Fruit fly (Drosophila melanogaster) whole organism, wandering third instar larva: ENCODE results near the gene CG1486.

Experiments
- Abd-B ChIP-seq: fragments of >200 bp; optimal IDR thresholded peaks from 2 replicates; lab custom pipeline; 2017; ENCODE audit warnings: missing biosample characterization, missing genetic modification characterization
- CG32264 ChIP-seq: fragments of 200-800 bp; sonication (Bioruptor generic); optimal IDR thresholded peaks from 2 replicates; lab custom pipeline; 2016; ENCODE audit warnings: missing biosample characterization, missing genetic modification characterization
- CG9705 ChIP-seq: fragments of 200-800 bp; sonication (Bioruptor generic); optimal IDR thresholded peaks from 2 replicates; lab custom pipeline; 2018; ENCODE audit warnings: missing biosample characterization, mild to moderate bottlenecking, missing genetic modification characterization
- CrebA ChIP-seq: fragments of 200-800 bp; sonication (Bioruptor generic); optimal IDR thresholded peaks from 2 replicates; lab custom pipeline; 2016; ENCODE audit warnings: missing biosample characterization, mild to moderate bottlenecking, missing genetic modification characterization, borderline replicate concordance
- Dif ChIP-seq: fragments of 200-275, 200-300 bp; sonication (Bioruptor generic); optimal IDR thresholded peaks from 2 replicates; lab custom pipeline; 2018; ENCODE audit warnings: missing biosample characterization, missing genetic modification characterization; ENCODE audit not compliant: partially characterized antibody
- GATAd ChIP-seq: sonication (Bioruptor generic); optimal IDR thresholded peaks from 2 replicates; lab custom pipeline; 2016; ENCODE audit warnings: missing biosample characterization, missing genetic modification characterization
- HLH106 ChIP-seq: fragments of 200-800 bp; optimal IDR thresholded peaks from 3 replicates; lab custom pipeline; 2019; ENCODE audit warnings: missing biosample characterization, mild to moderate bottlenecking, missing genetic modification characterization, moderate library complexity
- Hnf4 ChIP-seq: fragments of 200-800 bp; sonication (Bioruptor generic); optimal IDR thresholded peaks from 2 replicates; lab custom pipeline; 2016; ENCODE audit warnings: missing biosample characterization, mild to moderate bottlenecking, missing genetic modification characterization
- Hr83 ChIP-seq: fragments of 200-300 bp; sonication (Bioruptor generic); optimal IDR thresholded peaks from 2 replicates; lab custom pipeline; 2016; ENCODE audit warnings: missing biosample characterization, mild to moderate bottlenecking, missing genetic modification characterization, moderate library complexity; ENCODE audit not compliant: poor library complexity, severe bottlenecking
- Jra ChIP-seq: sonication (Bioruptor generic); optimal IDR thresholded peaks from 2 replicates; lab custom pipeline; 2016; ENCODE audit warnings: missing biosample characterization, missing genetic modification characterization
- Mio ChIP-seq: sonication (Bioruptor generic); optimal IDR thresholded peaks from 2 replicates; lab custom pipeline; 2016; ENCODE audit warnings: missing biosample characterization, missing genetic modification characterization
- Myc ChIP-seq: fragments of >200 bp; optimal IDR thresholded peaks from 2 replicates; lab custom pipeline; 2017
- N ChIP-seq: fragments of >200 bp; optimal IDR thresholded peaks from 2 replicates; lab custom pipeline; 2018; ENCODE audit warnings: missing biosample characterization, missing external identifiers, missing genetic modification characterization
- OdsH ChIP-seq: fragments of 200-800 bp; sonication (Bioruptor generic); optimal IDR thresholded peaks from 2 replicates; lab custom pipeline; 2016; ENCODE audit warnings: missing biosample characterization, mild to moderate bottlenecking, missing genetic modification characterization
- Rel ChIP-seq, 2 experiments: fragments of 200-800 bp; sonication (Bioruptor generic) in 1 of 2; optimal IDR thresholded peaks; 2 replicates in 1 of 2; 3 replicates in 1 of 2; lab custom pipeline; 2016 to 2019; ENCODE audit warnings: mild to moderate bottlenecking in 2 of 2, missing biosample characterization in 2 of 2, missing genetic modification characterization in 2 of 2, moderate library complexity in 1 of 2
- Sp1 ChIP-seq: fragments of 200-800 bp; sonication (Bioruptor generic); optimal IDR thresholded peaks from 3 replicates; lab custom pipeline; 2019; ENCODE audit warnings: missing biosample characterization, mild to moderate bottlenecking, missing genetic modification characterization, moderate library complexity
- Vsx2 ChIP-seq: fragments of 200-300, 225-300 bp; sonication (Bioruptor generic); optimal IDR thresholded peaks from 2 replicates; lab custom pipeline; 2018; ENCODE audit warnings: missing biosample characterization, missing genetic modification characterization; ENCODE audit not compliant: partially characterized antibody
- br ChIP-seq: fragments of 200-800 bp; sonication (Bioruptor generic); optimal IDR thresholded peaks from 2 replicates; lab custom pipeline; 2016; ENCODE audit warnings: missing biosample characterization, missing genetic modification characterization
- brk ChIP-seq: fragments of 200-800 bp; sonication (Bioruptor generic); optimal IDR thresholded peaks from 2 replicates; lab custom pipeline; 2016; ENCODE audit warnings: missing biosample characterization, mild to moderate bottlenecking, missing genetic modification characterization
- dl ChIP-seq, 2 experiments: fragments of 175-275, 200-275 bp in 1 of 2; fragments of 200-275 bp in 1 of 2; sonication (Bioruptor generic); optimal IDR thresholded peaks; lab custom pipeline; 2018; ENCODE audit warnings: mild to moderate bottlenecking in 2 of 2, missing biosample characterization in 2 of 2, missing genetic modification characterization in 2 of 2, moderate library complexity in 2 of 2; ENCODE audit not compliant: partially characterized antibody in 2 of 2, insufficient read depth in 1 of 2
- dmrt93B ChIP-seq: fragments of 200-800 bp; sonication (Bioruptor generic); optimal IDR thresholded peaks from 2 replicates; lab custom pipeline; 2018; ENCODE audit warnings: missing biosample characterization, mild to moderate bottlenecking, missing genetic modification characterization
- dsf ChIP-seq: sonication (Bioruptor generic); optimal IDR thresholded peaks from 2 replicates; lab custom pipeline; 2016; ENCODE audit warnings: missing biosample characterization, missing genetic modification characterization, borderline replicate concordance
- ey ChIP-seq: fragments of 200-800 bp; sonication (Bioruptor generic); optimal IDR thresholded peaks from 2 replicates; lab custom pipeline; 2016; ENCODE audit warnings: missing biosample characterization, missing genetic modification characterization
- foxo ChIP-seq, 2 experiments: fragments of 200-800 bp; sonication (Bioruptor generic); optimal IDR thresholded peaks; 2 replicates in 1 of 2; 3 replicates in 1 of 2; lab custom pipeline; 2016 to 2017; ENCODE audit warnings: missing biosample characterization in 2 of 2, missing genetic modification characterization in 2 of 2
- fru ChIP-seq: fragments of 200-800 bp; sonication (Bioruptor generic); optimal IDR thresholded peaks from 3 replicates; lab custom pipeline; 2016; ENCODE audit warnings: missing biosample characterization, mild to moderate bottlenecking, missing genetic modification characterization
- h ChIP-seq: fragments of 200-800 bp; sonication (Bioruptor generic); optimal IDR thresholded peaks from 3 replicates; lab custom pipeline; 2016; ENCODE audit warnings: missing biosample characterization, mild to moderate bottlenecking, missing genetic modification characterization
- jim ChIP-seq: fragments of 175-275, 200-325 bp; sonication (Bioruptor generic); optimal IDR thresholded peaks from 2 replicates; lab custom pipeline; 2016; ENCODE audit warnings: missing biosample characterization, mild to moderate bottlenecking, missing genetic modification characterization
- lola ChIP-seq: fragments of >200 bp; optimal IDR thresholded peaks from 2 replicates; lab custom pipeline; 2017; ENCODE audit warnings: missing biosample characterization, missing genetic modification characterization
- pan ChIP-seq: fragments of >200 bp; optimal IDR thresholded peaks from 2 replicates; lab custom pipeline; 2017
- psq ChIP-seq: fragments of 200-800 bp; sonication (Bioruptor generic); optimal IDR thresholded peaks from 3 replicates; lab custom pipeline; 2017; ENCODE audit warnings: missing biosample characterization, mild to moderate bottlenecking, missing genetic modification characterization, moderate library complexity
- rgr ChIP-seq: fragments of 200-800 bp; sonication (Bioruptor generic); optimal IDR thresholded peaks from 3 replicates; lab custom pipeline; 2016; ENCODE audit warnings: missing biosample characterization, mild to moderate bottlenecking, missing genetic modification characterization
- sage ChIP-seq: fragments of 200-800 bp; sonication (Bioruptor generic); optimal IDR thresholded peaks from 2 replicates; lab custom pipeline; 2016; ENCODE audit warnings: missing biosample characterization, mild to moderate bottlenecking, missing genetic modification characterization
- sv ChIP-seq: fragments of 200-800 bp; sonication (Bioruptor generic); optimal IDR thresholded peaks from 3 replicates; lab custom pipeline; 2016; ENCODE audit warnings: missing biosample characterization, missing genetic modification characterization
- tai ChIP-seq: sonication (Bioruptor generic); optimal IDR thresholded peaks from 2 replicates; lab custom pipeline; 2016; ENCODE audit warnings: missing biosample characterization, missing genetic modification characterization
- usp ChIP-seq: fragments of >200 bp; optimal IDR thresholded peaks from 2 replicates; lab custom pipeline; 2017; ENCODE audit warnings: missing biosample characterization, missing genetic modification characterization
- woc ChIP-seq: sonication (Bioruptor generic); optimal IDR thresholded peaks from 2 replicates; lab custom pipeline; 2016; ENCODE audit warnings: missing biosample characterization, mild to moderate bottlenecking, missing genetic modification characterization

Gene CG1486

DNA sequence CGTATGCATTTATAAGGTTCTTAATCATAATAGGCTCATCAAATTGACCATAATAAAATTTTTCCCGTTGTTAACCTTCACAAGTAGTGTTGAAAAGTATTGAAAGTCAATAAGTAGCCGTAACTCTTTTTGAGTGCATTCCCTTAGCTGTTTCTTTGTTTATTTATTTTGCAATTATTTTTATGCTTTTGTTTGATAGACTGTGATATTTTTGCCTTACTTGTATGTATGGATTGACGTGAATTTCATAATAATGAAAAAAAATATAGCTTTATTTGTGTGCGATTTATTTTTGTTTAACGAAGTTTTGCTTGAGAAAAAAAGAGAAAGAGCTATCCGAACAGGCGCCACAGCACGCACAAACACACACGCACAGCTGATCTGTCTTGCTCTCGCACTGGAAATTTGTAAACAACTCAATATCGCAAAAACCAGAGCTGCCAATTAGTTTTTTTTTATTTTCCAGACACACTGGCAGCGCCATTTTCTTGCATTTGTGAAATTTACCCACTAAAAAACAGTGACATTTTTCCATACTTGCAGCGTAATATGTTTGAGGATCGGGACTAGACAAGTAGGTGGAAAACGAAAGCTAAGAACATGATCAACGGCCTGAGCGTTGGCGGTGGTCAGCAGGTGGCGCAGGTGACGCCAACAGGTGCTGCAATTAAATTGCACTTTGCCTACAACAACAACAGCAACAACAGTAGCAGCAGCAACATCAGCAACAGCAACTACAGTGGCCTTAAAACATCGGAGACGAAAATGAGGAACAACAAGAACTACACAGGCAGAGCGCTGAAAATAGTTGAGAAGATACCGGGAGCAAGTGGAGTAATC, 45.5 kb downstream of the CG1486 start:
- TF ChIP-seq Rel (GFP tag; optimal IDR thresholded peaks at IDR 0.05; lab: Kevin White, UChicago) = no peak
- TF ChIP-seq Rel (tag; optimal IDR thresholded peaks at IDR 0.05; lab: Kevin White, UChicago) = peak; percentile 83
- TF ChIP-seq OdsH = peak; percentile 12
- TF ChIP-seq rgr (GFP tag; lab: Kevin White, UChicago) = peak; percentile 1
- peak; percentile 28 for TF ChIP-seq tai (GFP tag; lab: Kevin White, UChicago)
- TF ChIP-seq Dif (GFP tag; lab: Kevin White, UChicago) = no peak

DNA sequence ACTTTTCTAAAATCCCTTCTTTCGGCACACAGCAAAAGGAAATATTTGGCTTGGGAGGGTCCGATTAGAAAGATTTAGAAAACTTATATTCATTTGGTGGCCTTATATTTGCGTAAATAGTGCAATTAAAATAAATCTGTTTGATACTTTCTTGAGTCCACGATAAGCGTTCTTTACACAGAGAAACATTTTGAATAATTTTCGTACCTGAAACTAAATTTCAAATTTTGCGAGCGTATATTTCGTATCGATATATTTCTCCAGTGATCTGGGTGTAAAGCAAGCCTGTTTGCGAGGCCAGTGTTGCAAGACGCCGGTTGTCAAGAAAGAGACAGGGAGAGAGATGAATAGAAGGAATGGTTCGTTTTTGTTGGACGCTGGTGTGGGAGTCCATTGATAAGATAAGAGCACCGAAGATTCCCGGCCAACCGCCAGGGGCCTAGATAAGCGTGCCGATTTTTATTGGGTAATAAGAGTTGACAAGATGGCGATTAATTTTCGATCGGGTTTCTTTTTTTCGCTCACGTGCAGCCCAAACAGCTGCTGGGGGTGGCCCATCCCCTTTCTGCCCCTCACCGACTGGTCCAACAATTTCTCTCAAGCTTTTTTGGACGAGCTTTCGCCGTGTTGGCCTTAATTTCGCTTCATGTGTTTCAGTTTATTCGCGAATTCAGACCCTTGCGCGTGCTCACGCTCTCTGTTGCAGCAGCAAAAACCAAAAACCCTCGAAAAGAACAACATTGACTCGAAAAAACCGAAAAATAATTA, 50.0 kb downstream of the CG1486 start, which contains the start of gene slgA:
Gene slgA (plus strand): TSS at position 344 of the 768 bp plus-strand sequence.
- TF ChIP-seq Abd-B (GFP tag; lab: Kevin White, UChicago) (no peak), Hr83 (GFP tag; lab: Kevin White, UChicago) (peak; percentile 76), woc (peak; percentile 1), Sp1 (GFP tag; lab: Kevin White, UChicago) (peak; percentile 36), rgr (GFP tag; lab: Kevin White, UChicago) (peak; percentile 51), pan (lab: Kevin White, UChicago) (no peak), tai (GFP tag; lab: Kevin White, UChicago) (peak; percentile 6), N (GFP tag; lab: Kevin White, UChicago) (no peak), psq (GFP tag; lab: Kevin White, UChicago) (peak; percentile 15), ey (GFP tag; lab: Kevin White, UChicago) (peak; percentile 19), CG9705 (peak; percentile 15), Jra (GFP tag; lab: Kevin White, UChicago) (peak; percentile 13), br (GFP tag; lab: Kevin White, UChicago) (peak; percentile 2), usp (GFP tag; lab: Kevin White, UChicago) (no peak), dmrt93B (GFP tag; lab: Kevin White, UChicago) (peak; percentile 29), sv (GFP tag; lab: Kevin White, UChicago) (peak; percentile 28), fru (GFP tag; lab: Kevin White, UChicago) (peak; percentile 39), Myc (lab: Kevin White, UChicago) (peak; percentile 19), h (GFP tag; lab: Kevin White, UChicago) (peak; percentile 54), Dif (GFP tag; lab: Kevin White, UChicago) (no peak), Mio (GFP tag; lab: Kevin White, UChicago) (peak; percentile 24), jim (GFP tag; lab: Kevin White, UChicago) (no peak), CrebA (no peak), foxo (GFP tag; optimal IDR thresholded peaks at IDR 0.05; lab: Kevin White, UChicago) (peak in 1 of 2 experiments; percentile 63), Rel (GFP tag; optimal IDR thresholded peaks at IDR 0.05; lab: Kevin White, UChicago) (no peak), Rel (tag; optimal IDR thresholded peaks at IDR 0.05; lab: Kevin White, UChicago) (peak; percentile 38), Hnf4 (GFP tag; lab: Kevin White, UChicago) (peak; percentile 70), HLH106 (tag; lab: Kevin White, UChicago) (no peak)

dm6 chrX:21375595-21376047, 51.8 kb downstream of the CG1486 start:
- no peak for TF ChIP-seq h (GFP tag; lab: Kevin White, UChicago)
- TF ChIP-seq OdsH = peak; percentile 6
- TF ChIP-seq Sp1 (GFP tag; lab: Kevin White, UChicago) = peak; percentile 7
- no peak for TF ChIP-seq tai (GFP tag; lab: Kevin White, UChicago)
- TF ChIP-seq foxo (GFP tag; optimal IDR thresholded peaks at IDR 0.05; lab: Kevin White, UChicago) = peak in 1 of 2 experiments; percentile 54
- no peak for TF ChIP-seq GATAd (GFP tag; lab: Kevin White, UChicago)
- no peak for TF ChIP-seq Hnf4 (GFP tag; lab: Kevin White, UChicago)
- TF ChIP-seq pan (lab: Kevin White, UChicago) = no peak
- no peak for TF ChIP-seq Rel (GFP tag; optimal IDR thresholded peaks at IDR 0.05; lab: Kevin White, UChicago)
- no peak for TF ChIP-seq Rel (tag; optimal IDR thresholded peaks at IDR 0.05; lab: Kevin White, UChicago)
- no peak for TF ChIP-seq Abd-B (GFP tag; lab: Kevin White, UChicago)
- TF ChIP-seq br (GFP tag; lab: Kevin White, UChicago) = no peak
- no peak for TF ChIP-seq Myc (lab: Kevin White, UChicago)
- peak; percentile 7 for TF ChIP-seq fru (GFP tag; lab: Kevin White, UChicago)
- peak; percentile 31 for TF ChIP-seq rgr (GFP tag; lab: Kevin White, UChicago)
- TF ChIP-seq dsf (GFP tag; lab: Kevin White, UChicago) = no peak
- TF ChIP-seq ey (GFP tag; lab: Kevin White, UChicago) = no peak
- no peak for TF ChIP-seq CG9705
- no peak for TF ChIP-seq jim (GFP tag; lab: Kevin White, UChicago)
- no peak for TF ChIP-seq Jra (GFP tag; lab: Kevin White, UChicago)
- TF ChIP-seq usp (GFP tag; lab: Kevin White, UChicago) = no peak
- TF ChIP-seq dl (GFP tag; optimal IDR thresholded peaks at IDR 0.05; lab: Kevin White, UChicago; ENCODE audit: insufficient read depth in 1 of 2, partially characterized antibody in 2 of 2) = peak in 1 of 2 experiments; percentile 2
- TF ChIP-seq sv (GFP tag; lab: Kevin White, UChicago) = no peak
- TF ChIP-seq psq (GFP tag; lab: Kevin White, UChicago) = peak; percentile 38
- TF ChIP-seq woc = no peak
- no peak for TF ChIP-seq lola (GFP tag; lab: Kevin White, UChicago)
- no peak for TF ChIP-seq brk
- TF ChIP-seq sage = no peak
- TF ChIP-seq Dif (GFP tag; lab: Kevin White, UChicago) = no peak
- TF ChIP-seq N (GFP tag; lab: Kevin White, UChicago) = no peak
- no peak for TF ChIP-seq Vsx2 (GFP tag; lab: Kevin White, UChicago)
- no peak for TF ChIP-seq dmrt93B (GFP tag; lab: Kevin White, UChicago)
- TF ChIP-seq Hr83 (GFP tag; lab: Kevin White, UChicago) = no peak
- TF ChIP-seq CG32264 (GFP tag; lab: Kevin White, UChicago) = no peak
